Worm (Caenorhabditis elegans) whole organism, late embryonic: ENCODE data around the gene gpd-4.

Experiments used
- C08G9.2 ChIP-seq: sonication (generic microtip); optimal IDR thresholded peaks from 2 replicates; lab custom pipeline; 2016; ENCODE audit warnings: mild to moderate bottlenecking, missing genetic modification characterization, moderate library complexity, missing compliant biosample characterization
- F13H6.1 ChIP-seq: sonication (generic microtip); optimal IDR thresholded peaks from 2 replicates; lab custom pipeline; 2016; ENCODE audit warnings: missing genetic modification characterization, missing compliant biosample characterization
- T23F11.4 ChIP-seq: fragments of 200-800 bp; sonication (Bioruptor generic); optimal IDR thresholded peaks from 2 replicates; lab custom pipeline; 2018; ENCODE audit warnings: mild to moderate bottlenecking, missing genetic modification characterization, missing compliant biosample characterization
- ceh-14 ChIP-seq: sonication (generic microtip); optimal IDR thresholded peaks from 2 replicates; lab custom pipeline; 2016; ENCODE audit warnings: missing genotype, missing genetic modification characterization, missing compliant biosample characterization
- ceh-18 ChIP-seq: sonication (generic microtip); optimal IDR thresholded peaks from 2 replicates; lab custom pipeline; 2016; ENCODE audit warnings: missing genetic modification characterization, missing compliant biosample characterization
- ceh-19 ChIP-seq: fragments of 200-800 bp; sonication (Bioruptor generic); optimal IDR thresholded peaks from 2 replicates; lab custom pipeline; 2018; ENCODE audit warnings: mild to moderate bottlenecking, missing genetic modification characterization, missing compliant biosample characterization
- ceh-22 ChIP-seq: sonication (generic microtip); optimal IDR thresholded peaks from 2 replicates; lab custom pipeline; 2017; ENCODE audit warnings: missing biosample characterization, missing genetic modification characterization
- ceh-30 ChIP-seq: fragments of 150-350 bp; optimal IDR thresholded peaks from 2 replicates; lab custom pipeline; 2014; ENCODE audit warnings: missing biosample characterization, missing genetic modification characterization
- ceh-31 ChIP-seq: sonication (generic microtip); optimal IDR thresholded peaks from 2 replicates; lab custom pipeline; 2016; ENCODE audit warnings: missing genetic modification characterization, missing compliant biosample characterization
- ceh-34 ChIP-seq: sonication (generic microtip); optimal IDR thresholded peaks from 2 replicates; lab custom pipeline; 2016; ENCODE audit warnings: mild to moderate bottlenecking, missing genetic modification characterization, missing compliant biosample characterization
- ceh-48 ChIP-seq: sonication (generic microtip); optimal IDR thresholded peaks from 2 replicates; lab custom pipeline; 2016; ENCODE audit warnings: missing genetic modification characterization, inconsistent platforms, missing compliant biosample characterization
- ceh-9 ChIP-seq: sonication (generic microtip); optimal IDR thresholded peaks from 2 replicates; lab custom pipeline; 2016; ENCODE audit warnings: mild to moderate bottlenecking, missing genetic modification characterization, inconsistent platforms, missing compliant biosample characterization
- che-1 ChIP-seq: sonication (generic microtip); optimal IDR thresholded peaks from 2 replicates; lab custom pipeline; 2016; ENCODE audit warnings: mild to moderate bottlenecking, missing genetic modification characterization, missing compliant biosample characterization
- dmd-4 ChIP-seq: sonication (generic microtip); optimal IDR thresholded peaks from 2 replicates; lab custom pipeline; 2016; ENCODE audit warnings: borderline replicate concordance, missing genetic modification characterization, missing compliant biosample characterization
- dve-1 ChIP-seq: sonication (generic microtip); optimal IDR thresholded peaks from 2 replicates; lab custom pipeline; 2017; ENCODE audit warnings: antibody characterized with exemption, mild to moderate bottlenecking, missing genetic modification characterization, missing compliant biosample characterization
- elt-2 ChIP-seq: sonication (generic microtip); optimal IDR thresholded peaks from 2 replicates; lab custom pipeline; 2016; ENCODE audit warnings: missing genetic modification reagents, missing genetic modification characterization, missing compliant biosample characterization
- fax-1 ChIP-seq: sonication (generic microtip); optimal IDR thresholded peaks from 2 replicates; lab custom pipeline; 2016; ENCODE audit warnings: missing genotype, missing genetic modification characterization, missing compliant biosample characterization
- fkh-10 ChIP-seq: fragments of 150-350 bp; optimal IDR thresholded peaks from 2 replicates; lab custom pipeline; 2014; ENCODE audit warnings: missing biosample characterization, missing genetic modification reagents, missing genetic modification characterization
- fkh-6 ChIP-seq: sonication (generic microtip); optimal IDR thresholded peaks from 2 replicates; lab custom pipeline; 2016; ENCODE audit warnings: missing genetic modification characterization, missing compliant biosample characterization
- hlh-15 ChIP-seq: sonication (generic microtip); optimal IDR thresholded peaks from 2 replicates; lab custom pipeline; 2016; ENCODE audit warnings: missing genetic modification characterization, missing compliant biosample characterization
- hlh-30 ChIP-seq: sonication (generic microtip); optimal IDR thresholded peaks from 2 replicates; lab custom pipeline; 2017; ENCODE audit warnings: antibody characterized with exemption, missing genetic modification characterization, missing compliant biosample characterization; ENCODE audit not compliant: insufficient read depth
- hlh-8 ChIP-seq: sonication (generic microtip); optimal IDR thresholded peaks from 2 replicates; lab custom pipeline; 2016; ENCODE audit warnings: missing genotype, missing genetic modification characterization, missing compliant biosample characterization
- madf-2 ChIP-seq: sonication (generic microtip); optimal IDR thresholded peaks from 2 replicates; lab custom pipeline; 2017; ENCODE audit warnings: missing genetic modification characterization, missing compliant biosample characterization
- nhr-11 ChIP-seq: fragments of 150-350 bp; optimal IDR thresholded peaks from 2 replicates; lab custom pipeline; 2014; ENCODE audit warnings: missing biosample characterization, missing genetic modification characterization
- nhr-232 ChIP-seq: sonication (generic microtip); optimal IDR thresholded peaks from 2 replicates; lab custom pipeline; 2016; ENCODE audit warnings: missing genetic modification characterization, missing compliant biosample characterization
- npax-4 ChIP-seq: sonication (generic microtip); optimal IDR thresholded peaks from 2 replicates; lab custom pipeline; 2016; ENCODE audit warnings: missing genetic modification characterization, missing compliant biosample characterization
- pax-1 ChIP-seq: fragments of 150-350 bp; optimal IDR thresholded peaks from 2 replicates; lab custom pipeline; 2014; ENCODE audit warnings: missing biosample characterization, missing genetic modification characterization
- pha-2 ChIP-seq: sonication (generic microtip); optimal IDR thresholded peaks from 2 replicates; lab custom pipeline; 2017; ENCODE audit warnings: mild to moderate bottlenecking, missing genetic modification characterization, missing compliant biosample characterization
- pros-1 ChIP-seq: fragments of 150-350 bp; optimal IDR thresholded peaks from 2 replicates; lab custom pipeline; 2014; ENCODE audit warnings: missing biosample characterization, missing genetic modification reagents, missing genetic modification characterization
- rnt-1 ChIP-seq: sonication (generic microtip); optimal IDR thresholded peaks from 2 replicates; lab custom pipeline; 2016; ENCODE audit warnings: missing genetic modification characterization, missing compliant biosample characterization
- sdc-2 ChIP-seq: sonication (generic microtip); optimal IDR thresholded peaks from 2 replicates; lab custom pipeline; 2016; ENCODE audit warnings: missing genotype, missing genetic modification characterization, missing compliant biosample characterization
- sox-2 ChIP-seq: fragments of 200-800 bp; sonication (Bioruptor generic); IDR thresholded peaks from 2 replicates; pipeline ENCODE4 v1.3.6; 2022; ENCODE audit warnings: missing genetic modification reagents, missing genetic modification characterization, missing compliant biosample characterization
- sox-4 ChIP-seq: sonication (generic microtip); optimal IDR thresholded peaks from 2 replicates; lab custom pipeline; 2017; ENCODE audit warnings: mild to moderate bottlenecking, missing genetic modification characterization, inconsistent platforms, missing compliant biosample characterization
- tbx-2 ChIP-seq: sonication (generic microtip); optimal IDR thresholded peaks from 2 replicates; lab custom pipeline; 2016; ENCODE audit warnings: missing genetic modification characterization, missing compliant biosample characterization
- tbx-7 ChIP-seq: sonication (generic microtip); optimal IDR thresholded peaks from 2 replicates; lab custom pipeline; 2016; ENCODE audit warnings: missing genotype, missing genetic modification characterization, missing compliant biosample characterization
- ttx-3 ChIP-seq: sonication (generic microtip); optimal IDR thresholded peaks from 2 replicates; lab custom pipeline; 2016; ENCODE audit warnings: missing genetic modification reagents, missing genetic modification characterization, missing compliant biosample characterization
- unc-55 ChIP-seq: sonication (generic microtip); optimal IDR thresholded peaks from 2 replicates; lab custom pipeline; 2017; ENCODE audit warnings: missing biosample characterization, missing genetic modification reagents, missing genetic modification characterization

Gene gpd-4

DNA sequence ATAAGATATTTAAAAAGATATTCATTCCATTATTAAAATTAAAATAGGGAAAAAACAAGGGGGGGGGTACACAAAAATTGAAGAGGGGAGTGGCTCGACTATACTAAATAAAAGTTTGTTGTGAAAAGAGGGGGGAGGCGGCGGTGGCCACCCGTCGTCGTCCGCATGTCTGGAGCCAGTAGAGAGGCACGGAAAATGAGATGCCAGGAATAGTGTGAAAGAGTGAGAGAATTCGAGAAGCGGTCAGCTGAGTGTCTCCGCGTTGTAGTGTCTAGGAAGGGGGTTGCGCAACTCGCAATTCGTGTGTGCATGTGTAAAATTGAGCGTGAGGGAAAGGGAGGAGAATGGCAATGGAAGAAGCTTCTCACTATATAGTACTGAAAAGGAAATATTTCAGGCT is 31.2 kb downstream of the gpd-4 start (continued):
- TF ChIP-seq nhr-11 (tag; lab: Kevin White, UChicago) (no peak), hlh-30 (tag; lab: Kevin White, UChicago) (peak; percentile 81), elt-2 (tag; lab: Kevin White, UChicago) (peak; percentile 10)

DNA sequence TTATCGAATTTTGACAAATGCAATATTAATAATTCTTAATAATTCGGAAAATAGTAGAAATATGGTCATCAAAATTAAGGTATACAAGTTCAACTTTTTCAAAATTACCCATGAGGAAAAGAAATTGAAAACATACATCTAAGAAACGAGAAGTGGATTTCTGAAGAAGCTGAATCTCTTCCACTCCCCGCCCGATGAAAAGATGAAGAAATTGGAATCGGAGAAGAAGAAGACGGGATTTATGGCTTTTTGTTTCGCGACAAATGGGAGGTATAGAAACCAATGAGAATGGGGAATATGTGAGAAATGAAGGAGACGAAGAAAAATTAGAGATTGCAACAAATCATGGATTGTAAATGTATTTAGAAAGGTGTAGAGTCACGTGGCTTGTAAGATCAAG is 32.0 kb downstream of the gpd-4 start:
- peak; percentile 11 for TF ChIP-seq unc-55 (GFP tag; lab: Kevin White, UChicago)
- TF ChIP-seq dmd-4 (tag; lab: Kevin White, UChicago), result no peak
- no peak for TF ChIP-seq rnt-1 (tag; lab: Kevin White, UChicago)
- TF ChIP-seq tbx-2 (tag; lab: Kevin White, UChicago), result no peak
- TF ChIP-seq ceh-18 (tag; lab: Kevin White, UChicago), result no peak

DNA sequence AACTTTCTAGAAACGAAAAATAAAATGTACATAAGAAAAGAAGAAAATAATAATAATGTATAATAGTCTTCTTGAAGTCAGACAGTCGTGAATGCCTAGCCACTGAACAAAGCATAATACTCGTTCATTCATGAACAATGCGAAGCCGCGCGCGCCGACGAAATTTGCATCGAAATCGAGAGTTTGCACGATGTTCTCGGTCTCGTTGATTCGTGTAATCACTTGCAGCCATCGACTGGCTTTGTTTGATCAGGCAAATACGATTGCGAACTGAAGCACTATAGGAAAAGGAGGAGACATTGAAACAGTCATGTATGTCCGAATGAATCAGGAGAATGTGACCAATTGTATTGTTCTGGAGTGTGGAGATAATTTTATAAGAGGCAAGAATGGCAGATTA is 32.7 kb downstream of the gpd-4 start:
- TF ChIP-seq dve-1 (tag; lab: Kevin White, UChicago) (peak; percentile 12), ceh-14 (tag; lab: Kevin White, UChicago) (no peak)
- TF ChIP-seq, all 69 proteins: peak for 1

DNA sequence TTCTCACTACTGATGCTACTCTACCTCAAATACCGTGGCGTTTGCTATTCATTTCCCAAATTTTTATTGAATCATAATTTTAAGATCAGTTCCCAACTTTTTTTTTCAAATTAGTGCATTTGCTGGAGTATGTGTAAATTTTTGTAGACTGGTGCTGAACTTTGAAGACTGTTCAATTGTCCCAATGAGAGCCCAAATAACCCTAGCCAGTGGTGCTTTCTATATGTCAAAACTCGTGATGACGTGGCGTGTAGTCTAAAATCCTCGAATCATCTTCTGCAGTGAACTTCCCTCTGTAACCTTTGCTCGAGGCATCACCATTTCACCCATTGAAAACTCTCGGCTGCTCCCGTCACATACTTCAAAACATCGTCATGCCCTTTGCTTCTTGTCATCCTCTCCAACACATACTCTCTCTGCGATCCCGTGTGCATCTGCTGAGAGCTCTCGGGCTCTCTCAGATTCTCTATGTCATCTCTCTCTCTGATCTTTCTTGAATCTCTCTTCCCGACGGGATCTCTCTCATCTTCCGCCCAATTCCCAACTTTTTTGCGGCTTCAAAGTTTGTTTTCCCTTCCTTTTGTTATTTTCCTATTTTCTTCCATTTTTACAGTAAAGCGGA is 33.5 kb downstream of the gpd-4 start:
- no peak for TF ChIP-seq dve-1 (tag; lab: Kevin White, UChicago)
- no peak for TF ChIP-seq sox-2
- no peak for TF ChIP-seq ceh-19
- TF ChIP-seq madf-2 (tag; lab: Kevin White, UChicago), result no peak
- no peak for TF ChIP-seq pax-1 (tag; lab: Kevin White, UChicago)
- no peak for TF ChIP-seq T23F11.4
- no peak for TF ChIP-seq sox-4 (tag; lab: Kevin White, UChicago)
- TF ChIP-seq tbx-7 (tag; lab: Kevin White, UChicago), result no peak
- TF ChIP-seq ttx-3 (tag; lab: Kevin White, UChicago), result no peak
- no peak for TF ChIP-seq ceh-9 (tag; lab: Kevin White, UChicago)
- no peak for TF ChIP-seq pros-1 (tag; lab: Kevin White, UChicago)
- TF ChIP-seq F13H6.1 (tag; lab: Kevin White, UChicago), result no peak
- peak; percentile 45 for TF ChIP-seq ceh-18 (tag; lab: Kevin White, UChicago)
- no peak for TF ChIP-seq ceh-31
- no peak for TF ChIP-seq fkh-6 (tag; lab: Kevin White, UChicago)
- TF ChIP-seq C08G9.2 (tag; lab: Kevin White, UChicago), result no peak
- no peak for TF ChIP-seq hlh-15 (tag; lab: Kevin White, UChicago)
- TF ChIP-seq fkh-10 (GFP tag; lab: Kevin White, UChicago), result no peak
- TF ChIP-seq ceh-48 (tag; lab: Kevin White, UChicago), result no peak
- peak; percentile 46 for TF ChIP-seq ceh-22
- TF ChIP-seq ceh-30 (tag; lab: Kevin White, UChicago), result no peak
- no peak for TF ChIP-seq sdc-2 (tag; lab: Kevin White, UChicago)
- TF ChIP-seq fax-1 (tag; lab: Kevin White, UChicago), result no peak
- TF ChIP-seq npax-4 (tag; lab: Kevin White, UChicago), result no peak
- TF ChIP-seq ceh-34 (tag; lab: Kevin White, UChicago), result no peak
- no peak for TF ChIP-seq hlh-8 (tag; lab: Kevin White, UChicago)
- peak; percentile 11 for TF ChIP-seq hlh-30 (tag; lab: Kevin White, UChicago)
- TF ChIP-seq nhr-232, result no peak
- TF ChIP-seq elt-2 (tag; lab: Kevin White, UChicago), result no peak
- TF ChIP-seq rnt-1 (tag; lab: Kevin White, UChicago), result peak; percentile 32
- no peak for TF ChIP-seq pha-2 (tag; lab: Kevin White, UChicago)
- peak; percentile 76 for TF ChIP-seq unc-55 (GFP tag; lab: Kevin White, UChicago)
- no peak for TF ChIP-seq che-1 (tag; lab: Kevin White, UChicago)
